Fruit fly (Drosophila melanogaster) whole organism, embryonic: Measurements from ENCODE around the gene Capa.

Source experiments
- CG10147 ChIP-seq: fragments of 200-800 bp; sonication (Bioruptor generic); optimal IDR thresholded peaks from 2 replicates; lab custom pipeline; 2019; ENCODE audit warnings: missing biosample characterization, mild to moderate bottlenecking, missing genetic modification characterization, moderate library complexity
- CG10654 ChIP-seq: fragments of 200-800 bp; sonication (Bioruptor generic); optimal IDR thresholded peaks from 2 replicates; lab custom pipeline; 2016; ENCODE audit warnings: missing biosample characterization, missing genetic modification characterization
- CG11093 ChIP-seq: fragments of 200-800 bp; sonication (Bioruptor generic); IDR thresholded peaks from 3 replicates; pipeline ENCODE4 v1.3.6; 2022; ENCODE audit warnings: missing biosample characterization, missing genetic modification characterization
- CG12155 ChIP-seq: fragments of 200-800 bp; sonication (Bioruptor generic); optimal IDR thresholded peaks from 3 replicates; lab custom pipeline; 2016; ENCODE audit warnings: missing biosample characterization, missing genetic modification characterization
- CG12299 ChIP-seq: fragments of 200-800 bp; sonication (Bioruptor generic); optimal IDR thresholded peaks from 2 replicates; lab custom pipeline; 2018; ENCODE audit warnings: missing biosample characterization, mild to moderate bottlenecking, missing genetic modification characterization
- CG12769 ChIP-seq: fragments of 200-800 bp; sonication (Bioruptor generic); optimal IDR thresholded peaks from 2 replicates; lab custom pipeline; 2019; ENCODE audit warnings: missing biosample characterization, mild to moderate bottlenecking, missing genetic modification characterization, moderate library complexity
- CG13775 ChIP-seq: fragments of 200-800 bp; sonication (Bioruptor generic); optimal IDR thresholded peaks from 3 replicates; lab custom pipeline; 2017; ENCODE audit warnings: missing biosample characterization, mild to moderate bottlenecking, missing genetic modification characterization
- CG13894 ChIP-seq: fragments of 200-800 bp; sonication (Bioruptor generic); optimal IDR thresholded peaks from 3 replicates; lab custom pipeline; 2018; ENCODE audit warnings: missing biosample characterization, mild to moderate bottlenecking, missing genetic modification characterization, moderate library complexity
- CG14050 ChIP-seq: fragments of 200-800 bp; sonication (Bioruptor generic); IDR thresholded peaks from 3 replicates; pipeline ENCODE4 v1.3.6; 2022; ENCODE audit warnings: missing biosample characterization, missing genetic modification characterization
- CG14667 ChIP-seq: fragments of 200-800 bp; sonication (Bioruptor generic); IDR thresholded peaks from 2 replicates; pipeline ENCODE4 v1.3.6; 2022; ENCODE audit warnings: missing biosample characterization, missing genetic modification characterization
- CG1529 ChIP-seq: fragments of 200-800 bp; sonication (Bioruptor generic); optimal IDR thresholded peaks from 3 replicates; lab custom pipeline; 2018; ENCODE audit warnings: missing biosample characterization, missing genetic modification characterization
- CG17385 ChIP-seq: fragments of 200-800 bp; sonication (Bioruptor generic); optimal IDR thresholded peaks from 3 replicates; lab custom pipeline; 2018; ENCODE audit warnings: missing biosample characterization, mild to moderate bottlenecking, missing genetic modification characterization
- CG18619 ChIP-seq: fragments of 200-800 bp; sonication (Bioruptor generic); optimal IDR thresholded peaks from 3 replicates; lab custom pipeline; 2017; ENCODE audit warnings: missing biosample characterization, mild to moderate bottlenecking, missing genetic modification characterization
- CG30403 ChIP-seq: fragments of 200-800 bp; sonication (Bioruptor generic); optimal IDR thresholded peaks from 3 replicates; lab custom pipeline; 2016; ENCODE audit warnings: missing biosample characterization, missing genetic modification characterization
- CG32532 ChIP-seq: fragments of 200-800 bp; sonication (Bioruptor generic); IDR thresholded peaks from 2 replicates; pipeline ENCODE4 v1.3.6; 2022; ENCODE audit warnings: missing biosample characterization, missing genetic modification characterization
- CG4617 ChIP-seq: fragments of 200-800 bp; sonication (Bioruptor generic); optimal IDR thresholded peaks from 3 replicates; lab custom pipeline; 2016; ENCODE audit warnings: missing biosample characterization, missing genetic modification characterization, borderline replicate concordance
- CG6689 ChIP-seq: fragments of 200-800 bp; sonication (Bioruptor generic); IDR thresholded peaks from 2 replicates; pipeline ENCODE4 v1.3.6; 2022; ENCODE audit warnings: missing biosample characterization, missing genetic modification characterization
- CG8290 ChIP-seq, 3 experiments: fragments of 200-800 bp; sonication (Bioruptor generic); optimal IDR thresholded peaks; 2 replicates each; lab custom pipeline; 2016 to 2019; ENCODE audit warnings: missing biosample characterization in 3 of 3, missing genetic modification characterization in 3 of 3, mild to moderate bottlenecking in 2 of 3, moderate library complexity in 1 of 3
- CG9876 ChIP-seq: fragments of 200-800 bp; sonication (Bioruptor generic); optimal IDR thresholded peaks from 2 replicates; lab custom pipeline; 2016; ENCODE audit warnings: missing biosample characterization, missing genetic modification characterization
- Dfd ChIP-seq, 2 experiments: fragments of >200 bp; optimal IDR thresholded peaks; 2 replicates each; lab custom pipeline; 2017; ENCODE audit warnings: missing biosample characterization in 2 of 2, missing genetic modification characterization in 2 of 2
- Drgx ChIP-seq: fragments of 200-800 bp; sonication (Bioruptor generic); IDR thresholded peaks from 2 replicates; pipeline ENCODE4 v1.3.6; 2022; ENCODE audit warnings: missing biosample characterization, missing genetic modification characterization
- E2f1 ChIP-seq: fragments of 200-800 bp; sonication (Bioruptor generic); IDR thresholded peaks from 2 replicates; pipeline ENCODE4 v1.3.6; 2022; ENCODE audit warnings: missing biosample characterization, missing genetic modification characterization
- Kr ChIP-seq: fragments of 200-800 bp; sonication (Bioruptor generic); optimal IDR thresholded peaks from 2 replicates; lab custom pipeline; 2017; ENCODE audit warnings: missing biosample characterization, mild to moderate bottlenecking, missing genetic modification characterization
- Med ChIP-seq: fragments of 200-800 bp; sonication (Bioruptor generic); peaks from one replicate; lab custom pipeline; 2016; ENCODE audit warnings: missing biosample characterization, missing genetic modification characterization, mild to moderate bottlenecking, inconsistent platforms, moderate library complexity
- Ravus ChIP-seq: fragments of 200-800 bp; sonication (Bioruptor generic); IDR thresholded peaks from 2 replicates; pipeline ENCODE4 v1.3.6; 2022; ENCODE audit warnings: missing biosample characterization, missing genetic modification characterization
- Rfx ChIP-seq: fragments of 200-800 bp; sonication (Bioruptor generic); IDR thresholded peaks from 2 replicates; pipeline ENCODE4 v1.3.6; 2022; ENCODE audit warnings: missing biosample characterization, missing genetic modification characterization
- abd-A ChIP-seq: fragments of 200-800 bp; sonication (Bioruptor generic); optimal IDR thresholded peaks from 3 replicates; lab custom pipeline; 2019; ENCODE audit warnings: missing biosample characterization, mild to moderate bottlenecking, missing genetic modification characterization, moderate library complexity
- ac ChIP-seq: fragments of 200-800 bp; sonication (Bioruptor generic); optimal IDR thresholded peaks from 3 replicates; lab custom pipeline; 2017; ENCODE audit warnings: missing biosample characterization, mild to moderate bottlenecking, missing genetic modification characterization
- ara ChIP-seq: fragments of 200-800 bp; sonication (Bioruptor generic); IDR thresholded peaks from 2 replicates; pipeline ENCODE4 v1.3.6; 2022; ENCODE audit warnings: missing biosample characterization, missing genetic modification characterization
- bcd ChIP-seq: fragments of 200-800 bp; sonication (Bioruptor generic); optimal IDR thresholded peaks from 2 replicates; lab custom pipeline; 2017; ENCODE audit warnings: missing biosample characterization, mild to moderate bottlenecking, missing genetic modification characterization
- caup ChIP-seq: fragments of 200-800 bp; sonication (Bioruptor generic); optimal IDR thresholded peaks from 3 replicates; lab custom pipeline; 2017; ENCODE audit warnings: missing biosample characterization, mild to moderate bottlenecking, missing genetic modification characterization, moderate library complexity; ENCODE audit not compliant: severe bottlenecking
- chm ChIP-seq: fragments of 200-800 bp; sonication (Bioruptor generic); IDR thresholded peaks from 2 replicates; pipeline ENCODE4 v1.3.6; 2022; ENCODE audit warnings: missing biosample characterization, missing genetic modification characterization
- crc ChIP-seq: fragments of 200-800 bp; sonication (Bioruptor generic); optimal IDR thresholded peaks from 2 replicates; lab custom pipeline; 2016; ENCODE audit warnings: missing biosample characterization, missing genetic modification characterization
- crp ChIP-seq, 2 experiments: fragments of 200-800 bp; sonication (Bioruptor generic); optimal IDR thresholded peaks; 2 replicates in 1 of 2; 3 replicates in 1 of 2; lab custom pipeline; 2017; ENCODE audit warnings: missing biosample characterization in 2 of 2, missing genetic modification characterization in 2 of 2, mild to moderate bottlenecking in 1 of 2, moderate library complexity in 1 of 2
- dmrt11E ChIP-seq: fragments of 200-800 bp; sonication (Bioruptor generic); optimal IDR thresholded peaks from 3 replicates; lab custom pipeline; 2018; ENCODE audit warnings: missing biosample characterization, mild to moderate bottlenecking, missing genetic modification characterization, moderate library complexity
- gcm2 ChIP-seq: fragments of 200-800 bp; sonication (Bioruptor generic); optimal IDR thresholded peaks from 2 replicates; lab custom pipeline; 2016; ENCODE audit warnings: missing biosample characterization, missing genetic modification characterization
- inv ChIP-seq: fragments of 200-800 bp; sonication (Bioruptor generic); IDR thresholded peaks from 2 replicates; pipeline ENCODE4 v1.3.6; 2022; ENCODE audit warnings: missing biosample characterization, missing genetic modification characterization; ENCODE audit not compliant: partially characterized antibody
- lov ChIP-seq, 2 experiments: fragments of 200-800 bp in 1 of 2; fragments of >200 bp in 1 of 2; sonication (Bioruptor generic) in 1 of 2; IDR thresholded peaks in 1 of 2; optimal IDR thresholded peaks in 1 of 2; 2 replicates in 1 of 2; 3 replicates in 1 of 2; pipeline versions ENCODE4 v1.3.6 to Lab custom; 2017 to 2022; ENCODE audit warnings: missing biosample characterization in 1 of 2, missing genetic modification characterization in 1 of 2
- nerfin-1 ChIP-seq: fragments of 200-800 bp; sonication (Bioruptor generic); optimal IDR thresholded peaks from 3 replicates; lab custom pipeline; 2019; ENCODE audit warnings: missing biosample characterization, mild to moderate bottlenecking, missing genetic modification characterization, moderate library complexity
- nmo ChIP-seq: fragments of 200-800 bp; sonication (Bioruptor generic); optimal IDR thresholded peaks from 2 replicates; lab custom pipeline; 2018; ENCODE audit warnings: missing biosample characterization, mild to moderate bottlenecking, missing genetic modification characterization, moderate library complexity
- pfk ChIP-seq: fragments of 200-800 bp; sonication (Bioruptor generic); optimal IDR thresholded peaks from 2 replicates; lab custom pipeline; 2018; ENCODE audit warnings: missing biosample characterization, mild to moderate bottlenecking, missing genetic modification characterization, moderate library complexity
- psq ChIP-seq: fragments of 200-800 bp; sonication (Bioruptor generic); optimal IDR thresholded peaks from 2 replicates; lab custom pipeline; 2017; ENCODE audit warnings: missing biosample characterization, missing genetic modification characterization
- sd ChIP-seq: fragments of 200-800 bp; sonication (Bioruptor generic); optimal IDR thresholded peaks from 3 replicates; lab custom pipeline; 2018; ENCODE audit warnings: missing biosample characterization, mild to moderate bottlenecking, missing genetic modification characterization, moderate library complexity
- sima ChIP-seq: fragments of 200-800 bp; sonication (Bioruptor generic); optimal IDR thresholded peaks from 2 replicates; lab custom pipeline; 2016; ENCODE audit warnings: missing biosample characterization, missing genetic modification characterization
- ssp ChIP-seq: fragments of 200-800 bp; sonication (Bioruptor generic); IDR thresholded peaks from 2 replicates; pipeline ENCODE4 v1.3.6; 2022; ENCODE audit warnings: missing biosample characterization, missing genetic modification characterization
- trh ChIP-seq: fragments of 200-800 bp; sonication (Bioruptor generic); optimal IDR thresholded peaks from 2 replicates; lab custom pipeline; 2016; ENCODE audit warnings: missing biosample characterization, missing genetic modification characterization
- vnd ChIP-seq: fragments of 200-800 bp; sonication (Bioruptor generic); IDR thresholded peaks from 3 replicates; pipeline ENCODE4 v1.3.6; 2022; ENCODE audit warnings: missing biosample characterization, missing genetic modification characterization; ENCODE audit not compliant: partially characterized antibody
- wor ChIP-seq: fragments of 200-800 bp; sonication (Bioruptor generic); IDR thresholded peaks from 2 replicates; pipeline ENCODE4 v1.3.6; 2022; ENCODE audit warnings: missing biosample characterization, missing genetic modification characterization

The Capa gene

DNA sequence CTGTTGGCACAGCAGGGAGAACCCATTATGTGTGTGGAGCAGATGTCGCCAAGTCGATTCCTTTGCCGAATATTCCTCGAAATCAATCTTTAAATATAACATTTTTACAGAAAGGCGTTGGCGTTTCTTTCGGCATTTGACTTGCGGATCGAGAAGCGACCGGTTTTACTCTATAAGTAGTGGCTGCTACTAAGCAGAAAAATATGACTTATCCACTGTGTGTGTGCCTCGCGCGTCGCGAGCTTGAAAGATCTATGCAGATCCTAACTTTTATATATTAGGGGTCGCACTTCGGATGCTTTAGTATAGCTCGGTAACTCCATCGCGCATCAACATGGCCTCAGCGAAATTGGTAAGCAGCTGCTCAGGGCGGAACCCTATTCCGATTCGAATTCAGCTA lies 9.0 kb downstream of the Capa start, which contains the start of gene CG15515:
TSS of gene CG15515 (plus strand) at position 301 of the 400 bp plus-strand sequence.
- TF ChIP-seq CG12299 (tag; lab: Kevin White, UChicago) (no peak), CG10654 (GFP tag; lab: Kevin White, UChicago) (no peak), CG9876 (GFP tag; lab: Kevin White, UChicago) (no peak), chm (GFP tag; lab: Robert Waterston, UW) (no peak), CG12769 (tag; lab: Kevin White, UChicago) (peak; percentile 29), CG13894 (peak; percentile 64), nerfin-1 (tag; lab: Kevin White, UChicago) (no peak), CG10147 (GFP tag; lab: Kevin White, UChicago) (no peak), abd-A (tag; lab: Kevin White, UChicago) (peak; percentile 3), sd (peak; percentile 25), Med (GFP tag; lab: Kevin White, UChicago) (peak; percentile 41)
- TF ChIP-seq, all 482 proteins: peak for 5

DNA sequence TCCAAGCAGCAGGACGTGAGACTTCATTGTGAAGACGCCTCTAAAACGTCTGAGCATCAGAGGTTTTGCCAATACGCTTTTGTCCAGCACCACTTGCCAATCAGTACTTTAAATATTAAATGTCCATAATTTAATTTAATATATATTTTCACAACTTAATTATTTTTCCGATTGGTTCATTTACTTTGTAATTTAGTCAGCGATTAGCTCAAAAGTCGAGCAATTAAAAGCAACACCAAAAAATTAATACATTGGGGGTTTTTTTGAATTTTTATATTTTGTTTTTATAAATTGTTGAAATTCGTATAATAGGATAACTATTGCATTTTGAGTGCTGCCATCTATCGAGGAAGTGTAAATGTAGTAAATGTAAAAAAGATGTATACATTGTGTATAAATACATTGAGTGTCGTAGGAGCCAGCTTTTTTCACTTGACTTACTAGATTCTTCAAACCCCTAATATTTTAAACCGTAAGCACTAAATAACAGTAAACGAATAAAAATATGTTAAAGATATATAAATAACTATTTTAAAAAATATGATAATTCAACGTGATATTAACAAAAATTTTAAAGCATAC lies 10.3 kb downstream of the Capa start, which contains the start of gene CG15517:
TSS of gene CG15517 (minus strand) at position 51 of the 582 bp plus-strand sequence.
- TF ChIP-seq CG32532 (GFP tag; lab: Robert Waterston, UW) (peak; percentile 38; the same call in 1 of the 2 replicates), wor (GFP tag; lab: Robert Waterston, UW) (no peak), Kr (GFP tag; lab: Kevin White, UChicago) (no peak), caup (GFP tag; lab: Kevin White, UChicago) (no peak), vnd (GFP tag; lab: Robert Waterston, UW) (no peak), CG12155 (no peak), lov (optimal IDR thresholded peaks at IDR 0.05; lab: Kevin White, UChicago) (no peak), lov (GFP tag; IDR thresholded peaks at IDR 0.05; lab: Robert Waterston, UW) (no peak), ara (GFP tag; lab: Robert Waterston, UW) (no peak), sima (GFP tag; lab: Kevin White, UChicago) (no peak), inv (no peak), CG17385 (GFP tag; lab: Kevin White, UChicago) (no peak), pfk (GFP tag; lab: Kevin White, UChicago) (no peak), trh (GFP tag; lab: Kevin White, UChicago) (no peak), crp (GFP tag; optimal IDR thresholded peaks at IDR 0.05; lab: Kevin White, UChicago) (no peak), psq (GFP tag; lab: Kevin White, UChicago) (no peak), CG14667 (GFP tag; lab: Robert Waterston, UW) (no peak), CG8290 (GFP tag; optimal IDR thresholded peaks at IDR 0.05; lab: Kevin White, UChicago) (no peak), CG8290 (tag; optimal IDR thresholded peaks at IDR 0.05; lab: Kevin White, UChicago) (no peak), Rfx (0 out of 2 replicates have a peak, but pooled peaks have one; percentile 30), ac (GFP tag; lab: Kevin White, UChicago) (no peak), CG6689 (GFP tag; lab: Robert Waterston, UW) (no peak), Drgx (no peak), nmo (peak; percentile 21), Dfd (GFP tag; optimal IDR thresholded peaks at IDR 0.05; lab: Kevin White, UChicago) (no peak), CG4617 (GFP tag; lab: Kevin White, UChicago) (no peak), CG11093 (GFP tag; lab: Robert Waterston, UW) (no peak), E2f1 (GFP tag; lab: Robert Waterston, UW) (no peak), CG18619 (no peak), CG13775 (GFP tag; lab: Kevin White, UChicago) (no peak), Ravus (GFP tag; lab: Robert Waterston, UW) (no peak), CG1529 (GFP tag; lab: Kevin White, UChicago) (no peak), bcd (no peak), crc (GFP tag; lab: Kevin White, UChicago) (no peak), gcm2 (GFP tag; lab: Kevin White, UChicago) (no peak), CG14050 (GFP tag; lab: Robert Waterston, UW) (no peak), ssp (GFP tag; lab: Robert Waterston, UW) (no peak), CG30403 (peak; percentile 9), dmrt11E (tag; lab: Kevin White, UChicago) (no peak)
